Fruit fly (Drosophila melanogaster) whole organism, embryonic: ENCODE data around the gene CG34409.

ENCODE experiments used
- B-H2 ChIP-seq: fragments of 200-800 bp; sonication (Bioruptor generic); optimal IDR thresholded peaks from 2 replicates; lab custom pipeline; 2018; ENCODE audit warnings: missing biosample characterization, mild to moderate bottlenecking, missing genetic modification characterization
- CG10209 ChIP-seq: fragments of 200-800 bp; sonication (Bioruptor generic); optimal IDR thresholded peaks from 3 replicates; lab custom pipeline; 2017; ENCODE audit warnings: missing biosample characterization, mild to moderate bottlenecking, missing genetic modification characterization, missing genetic modification reagents
- CG10274 ChIP-seq: fragments of 200-800 bp; sonication (Bioruptor generic); optimal IDR thresholded peaks from 3 replicates; lab custom pipeline; 2017; ENCODE audit warnings: missing biosample characterization, mild to moderate bottlenecking, missing genetic modification characterization
- CG10654 ChIP-seq: fragments of 200-800 bp; sonication (Bioruptor generic); optimal IDR thresholded peaks from 2 replicates; lab custom pipeline; 2016; ENCODE audit warnings: missing biosample characterization, missing genetic modification characterization
- CG12071 ChIP-seq: fragments of 200-800 bp; sonication (Bioruptor generic); optimal IDR thresholded peaks from 3 replicates; lab custom pipeline; 2018; ENCODE audit warnings: missing biosample characterization, mild to moderate bottlenecking, missing genetic modification characterization
- CG13296 ChIP-seq: fragments of 200-800 bp; sonication (Bioruptor generic); optimal IDR thresholded peaks from 3 replicates; lab custom pipeline; 2018; ENCODE audit warnings: missing biosample characterization, mild to moderate bottlenecking, missing genetic modification characterization
- CG13894 ChIP-seq: fragments of 200-800 bp; sonication (Bioruptor generic); optimal IDR thresholded peaks from 3 replicates; lab custom pipeline; 2018; ENCODE audit warnings: missing biosample characterization, mild to moderate bottlenecking, missing genetic modification characterization, moderate library complexity
- CG15011 ChIP-seq: fragments of 200-800 bp; sonication (Bioruptor generic); optimal IDR thresholded peaks from 3 replicates; lab custom pipeline; 2018; ENCODE audit warnings: missing biosample characterization, mild to moderate bottlenecking, missing genetic modification characterization
- CG15696 ChIP-seq: fragments of 200-800 bp; sonication (Bioruptor generic); optimal IDR thresholded peaks from 2 replicates; lab custom pipeline; 2019; ENCODE audit warnings: missing biosample characterization, mild to moderate bottlenecking, missing genetic modification characterization, moderate library complexity
- CG1603 ChIP-seq: fragments of 200-800 bp; sonication (Bioruptor generic); optimal IDR thresholded peaks from 2 replicates; lab custom pipeline; 2019; ENCODE audit warnings: missing biosample characterization, mild to moderate bottlenecking, missing genetic modification characterization, moderate library complexity
- CG17359 ChIP-seq: fragments of 200-800 bp; sonication (Bioruptor generic); optimal IDR thresholded peaks from 3 replicates; lab custom pipeline; 2018; ENCODE audit warnings: missing biosample characterization, mild to moderate bottlenecking, missing genetic modification characterization, moderate library complexity
- CG18476 ChIP-seq: fragments of 200-800 bp; sonication (Bioruptor generic); optimal IDR thresholded peaks from 2 replicates; lab custom pipeline; 2016; ENCODE audit warnings: missing biosample characterization, mild to moderate bottlenecking, missing genetic modification characterization
- CG2875 ChIP-seq: fragments of 200-800 bp; sonication (Bioruptor generic); optimal IDR thresholded peaks from 2 replicates; lab custom pipeline; 2017; ENCODE audit warnings: missing biosample characterization, mild to moderate bottlenecking, missing genetic modification characterization, missing genetic modification reagents
- CG3065 ChIP-seq: fragments of 200-800 bp; sonication (Bioruptor generic); optimal IDR thresholded peaks from 2 replicates; lab custom pipeline; 2016; ENCODE audit warnings: missing biosample characterization, missing genetic modification characterization
- CG33213 ChIP-seq: fragments of 200-800 bp; sonication (Bioruptor generic); optimal IDR thresholded peaks from 3 replicates; lab custom pipeline; 2016; ENCODE audit warnings: missing biosample characterization, missing genetic modification characterization
- CG3995 ChIP-seq: fragments of 200-800 bp; sonication (Bioruptor generic); optimal IDR thresholded peaks from 3 replicates; lab custom pipeline; 2016; ENCODE audit warnings: missing biosample characterization, missing genetic modification characterization
- CG6854 ChIP-seq: fragments of 200-800 bp; sonication (Bioruptor generic); optimal IDR thresholded peaks from 3 replicates; lab custom pipeline; 2017; ENCODE audit warnings: missing biosample characterization, mild to moderate bottlenecking, missing genetic modification characterization
- CG7839 ChIP-seq: fragments of 200-800 bp; sonication (Bioruptor generic); optimal IDR thresholded peaks from 3 replicates; lab custom pipeline; 2018; ENCODE audit warnings: missing biosample characterization, mild to moderate bottlenecking, missing genetic modification characterization, moderate library complexity
- CG7987 ChIP-seq: fragments of 200-800 bp; sonication (Bioruptor generic); optimal IDR thresholded peaks from 2 replicates; lab custom pipeline; 2018; ENCODE audit warnings: missing biosample characterization, mild to moderate bottlenecking, missing genetic modification characterization, moderate library complexity
- CG8089 ChIP-seq: fragments of 200-800 bp; sonication (Bioruptor generic); optimal IDR thresholded peaks from 3 replicates; lab custom pipeline; 2016; ENCODE audit warnings: missing biosample characterization, missing genetic modification characterization
- CoRest ChIP-seq: fragments of 200-800 bp; sonication (Bioruptor generic); optimal IDR thresholded peaks from 3 replicates; lab custom pipeline; 2018; ENCODE audit warnings: missing biosample characterization, mild to moderate bottlenecking, missing genetic modification characterization, moderate library complexity
- Dll ChIP-seq: fragments of 200-800 bp; sonication (Bioruptor generic); IDR thresholded peaks from 4 replicates; pipeline ENCODE4 v1.3.6; 2022; ENCODE audit warnings: missing biosample characterization, missing genetic modification characterization; ENCODE audit not compliant: partially characterized antibody
- Dp ChIP-seq: fragments of 200-800 bp; sonication (Bioruptor generic); optimal IDR thresholded peaks from 2 replicates; lab custom pipeline; 2018; ENCODE audit warnings: missing biosample characterization, mild to moderate bottlenecking, missing genetic modification characterization, moderate library complexity
- HLH54F ChIP-seq: fragments of 200-800 bp; sonication (Bioruptor generic); optimal IDR thresholded peaks from 3 replicates; lab custom pipeline; 2016; ENCODE audit warnings: missing biosample characterization, missing genetic modification characterization
- Lpt ChIP-seq: fragments of >200 bp; optimal IDR thresholded peaks from 2 replicates; lab custom pipeline; 2018; ENCODE audit warnings: missing biosample characterization, missing genetic modification characterization
- Med ChIP-seq: fragments of 200-800 bp; sonication (Bioruptor generic); peaks from one replicate; lab custom pipeline; 2016; ENCODE audit warnings: missing biosample characterization, missing genetic modification characterization, mild to moderate bottlenecking, inconsistent platforms, moderate library complexity
- NC2β ChIP-seq: fragments of 200-800 bp; sonication (Bioruptor generic); optimal IDR thresholded peaks from 2 replicates; lab custom pipeline; 2016; ENCODE audit warnings: missing biosample characterization, missing genetic modification characterization
- Nf-YA ChIP-seq: fragments of 200-800 bp; sonication (Bioruptor generic); IDR thresholded peaks from 2 replicates; pipeline ENCODE4 v1.3.6; 2022; ENCODE audit warnings: missing biosample characterization, missing genetic modification characterization
- Oli ChIP-seq: fragments of 200-800 bp; sonication (Bioruptor generic); optimal IDR thresholded peaks from 2 replicates; lab custom pipeline; 2018; ENCODE audit warnings: missing biosample characterization, mild to moderate bottlenecking, missing genetic modification characterization, moderate library complexity
- Sry-β ChIP-seq: fragments of 200-800 bp; sonication (Bioruptor generic); optimal IDR thresholded peaks from 2 replicates; lab custom pipeline; 2018; ENCODE audit warnings: missing biosample characterization, mild to moderate bottlenecking, missing genetic modification characterization, moderate library complexity
- Taf1 ChIP-seq: fragments of 200-800 bp; sonication (Bioruptor generic); IDR thresholded peaks from 2 replicates; pipeline ENCODE4 v1.3.6; 2022; ENCODE audit warnings: missing biosample characterization, missing genetic modification characterization
- al ChIP-seq: fragments of 200-800 bp; sonication (Bioruptor generic); IDR thresholded peaks from 2 replicates; pipeline ENCODE4 v1.3.6; 2022; ENCODE audit warnings: missing biosample characterization, missing genetic modification characterization
- amos ChIP-seq: fragments of 200-800 bp; sonication (Bioruptor generic); IDR thresholded peaks from 2 replicates; pipeline ENCODE4 v1.3.6; 2022; ENCODE audit warnings: missing biosample characterization, missing genetic modification characterization; ENCODE audit not compliant: partially characterized antibody
- bcd ChIP-seq: fragments of 200-800 bp; sonication (Bioruptor generic); optimal IDR thresholded peaks from 2 replicates; lab custom pipeline; 2017; ENCODE audit warnings: missing biosample characterization, mild to moderate bottlenecking, missing genetic modification characterization
- cad ChIP-seq: fragments of >200 bp; optimal IDR thresholded peaks from 2 replicates; lab custom pipeline; 2017; ENCODE audit warnings: missing biosample characterization, missing genetic modification characterization
- cg ChIP-seq: fragments of 200-800 bp; sonication (Bioruptor generic); optimal IDR thresholded peaks from 3 replicates; lab custom pipeline; 2019; ENCODE audit warnings: missing biosample characterization, mild to moderate bottlenecking, missing genetic modification characterization, moderate library complexity
- chn ChIP-seq: fragments of 200-800 bp; sonication (Bioruptor generic); optimal IDR thresholded peaks from 2 replicates; lab custom pipeline; 2016; ENCODE audit warnings: missing biosample characterization, missing genetic modification characterization
- dysf ChIP-seq: fragments of 200-800 bp; sonication (Bioruptor generic); IDR thresholded peaks from 3 replicates; pipeline ENCODE4 v1.3.6; 2022; ENCODE audit warnings: missing biosample characterization, missing genetic modification characterization
- fru ChIP-seq: fragments of >200 bp; optimal IDR thresholded peaks from 2 replicates; lab custom pipeline; 2017
- h ChIP-seq: fragments of >200 bp; optimal IDR thresholded peaks from 2 replicates; lab custom pipeline; 2017
- lab ChIP-seq: fragments of 200-800 bp; sonication (Bioruptor generic); optimal IDR thresholded peaks from 3 replicates; lab custom pipeline; 2017; ENCODE audit warnings: missing biosample characterization, missing genetic modification characterization, mild to moderate bottlenecking, moderate library complexity, missing genetic modification reagents
- otp ChIP-seq: fragments of 200-800 bp; sonication (Bioruptor generic); IDR thresholded peaks from 3 replicates; pipeline ENCODE4, ENCODE4 v1.3.6; 2022; ENCODE audit warnings: missing biosample characterization, missing genetic modification characterization
- pros ChIP-seq: fragments of 200-800 bp; sonication (Bioruptor generic); optimal IDR thresholded peaks from 3 replicates; lab custom pipeline; 2019; ENCODE audit warnings: missing biosample characterization, mild to moderate bottlenecking, missing genetic modification characterization, moderate library complexity
- psq ChIP-seq: fragments of 200-800 bp; sonication (Bioruptor generic); optimal IDR thresholded peaks from 2 replicates; lab custom pipeline; 2017; ENCODE audit warnings: missing biosample characterization, missing genetic modification characterization
- sens-2 ChIP-seq: fragments of 200-800 bp; sonication (Bioruptor generic); IDR thresholded peaks from 2 replicates; pipeline ENCODE4 v1.3.6; 2022; ENCODE audit warnings: missing biosample characterization, missing genetic modification characterization
- trh ChIP-seq: fragments of 200-800 bp; sonication (Bioruptor generic); optimal IDR thresholded peaks from 2 replicates; lab custom pipeline; 2016; ENCODE audit warnings: missing biosample characterization, missing genetic modification characterization
- tup ChIP-seq: fragments of 200-800 bp; sonication (Bioruptor generic); optimal IDR thresholded peaks from 2 replicates; lab custom pipeline; 2016; ENCODE audit warnings: missing biosample characterization, mild to moderate bottlenecking, missing genetic modification characterization, moderate library complexity
- twi ChIP-seq: fragments of 200-800 bp; optimal IDR thresholded peaks from 2 replicates; lab custom pipeline; 2019; ENCODE audit warnings: missing biosample characterization, mild to moderate bottlenecking, missing genetic modification characterization, moderate library complexity
- wek ChIP-seq: fragments of 200-800 bp; sonication (Bioruptor generic); optimal IDR thresholded peaks from 3 replicates; lab custom pipeline; 2018; ENCODE audit warnings: missing biosample characterization, mild to moderate bottlenecking, missing genetic modification characterization, moderate library complexity
- wor ChIP-seq: fragments of 200-800 bp; sonication (Bioruptor generic); IDR thresholded peaks from 2 replicates; pipeline ENCODE4 v1.3.6; 2022; ENCODE audit warnings: missing biosample characterization, missing genetic modification characterization

Gene CG34409

DNA sequence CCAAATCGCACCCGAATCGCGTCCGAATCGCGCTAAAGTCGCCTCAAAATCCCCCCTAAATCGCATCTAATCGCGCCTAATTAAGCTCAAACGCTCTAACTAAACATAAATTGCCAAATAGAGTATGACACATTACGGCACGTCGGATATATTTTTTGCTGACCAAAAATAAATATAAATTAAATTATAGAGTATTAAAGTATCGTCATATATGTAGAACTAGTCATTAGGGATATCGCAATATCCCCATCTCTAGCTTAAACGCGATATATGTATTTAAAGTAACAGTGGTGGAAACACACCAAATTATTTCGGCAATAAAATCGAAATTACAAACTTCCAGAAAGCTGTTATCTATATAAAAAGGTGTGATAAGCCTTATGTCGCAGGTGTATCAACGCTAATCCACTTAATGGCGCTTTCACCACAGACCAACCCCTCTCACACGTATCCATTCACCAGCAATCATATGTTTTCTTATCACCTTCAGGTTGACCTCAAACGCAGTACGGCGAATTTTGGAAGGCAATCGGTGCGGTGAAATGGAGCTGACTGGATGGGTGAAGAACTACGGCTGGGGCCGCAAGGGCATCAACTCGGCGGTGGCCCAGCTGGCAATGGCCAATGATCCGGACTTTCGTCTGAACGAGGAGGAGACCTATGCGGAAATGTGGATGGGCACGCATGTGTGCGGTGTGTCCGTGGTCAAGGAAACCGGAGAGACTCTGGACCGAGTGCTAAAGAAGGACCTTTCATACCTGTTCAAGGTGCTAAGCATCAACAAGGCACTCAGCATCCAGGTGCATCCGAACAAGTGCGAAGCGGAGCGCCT is 13.4 kb upstream of the CG34409 start, which contains the start of gene Mpi (continued):
- TF ChIP-seq otp (GFP tag; lab: Robert Waterston, UW) (no peak), cad (GFP tag; lab: Kevin White, UChicago) (no peak), CG1603 (peak; percentile 60), CG10274 (GFP tag; lab: Kevin White, UChicago) (no peak), Dp (GFP tag; lab: Kevin White, UChicago) (peak; percentile 18), al (GFP tag; lab: Robert Waterston, UW) (no peak), CG15011 (no peak), CG17359 (peak; percentile 33), CG7839 (tag; lab: Kevin White, UChicago) (no peak), chn (GFP tag; lab: Kevin White, UChicago) (no peak), h (lab: Kevin White, UChicago) (no peak), CG2875 (GFP tag; lab: Kevin White, UChicago) (peak; percentile 14), Oli (tag; lab: Kevin White, UChicago) (no peak), B-H2 (GFP tag; lab: Kevin White, UChicago) (peak; percentile 36), CG13296 (GFP tag; lab: Kevin White, UChicago) (peak; percentile 29), pros (GFP tag; lab: Kevin White, UChicago) (no peak), sens-2 (GFP tag; lab: Robert Waterston, UW) (no peak), Med (peak; percentile 75), HLH54F (GFP tag; lab: Kevin White, UChicago) (no peak), CG10209 (no peak), dysf (peak; percentile 17; the same call in 1 of the 3 replicates), CG3995 (GFP tag; lab: Kevin White, UChicago) (peak; percentile 82), Sry-β (GFP tag; lab: Kevin White, UChicago) (no peak), CG3065 (GFP tag; lab: Kevin White, UChicago) (no peak), CG13894 (tag; lab: Kevin White, UChicago) (no peak), CG7987 (GFP tag; lab: Kevin White, UChicago) (peak; percentile 22), CG33213 (GFP tag; lab: Kevin White, UChicago) (no peak), NC2β (GFP tag; lab: Kevin White, UChicago) (no peak), Taf1 (GFP tag; lab: Robert Waterston, UW) (no peak), twi (tag; lab: Kevin White, UChicago) (no peak), cg (no peak), CoRest (peak; percentile 40), lab (GFP tag; lab: Kevin White, UChicago) (no peak), wor (GFP tag; lab: Robert Waterston, UW) (no peak), wek (GFP tag; lab: Kevin White, UChicago) (peak; percentile 12), CG18476 (GFP tag; lab: Kevin White, UChicago) (no peak), psq (no peak), tup (no peak), bcd (GFP tag; lab: Kevin White, UChicago) (no peak), CG6854 (peak; percentile 8), CG8089 (GFP tag; lab: Kevin White, UChicago) (no peak), CG15696 (peak; percentile 34), Dll (GFP tag; lab: Robert Waterston, UW) (peak; percentile 67), CG10654 (GFP tag; lab: Kevin White, UChicago) (no peak), trh (GFP tag; lab: Kevin White, UChicago) (no peak), Lpt (GFP tag; lab: Kevin White, UChicago) (no peak), amos (GFP tag; lab: Robert Waterston, UW) (peak; percentile 52; the same call in 1 of the 2 replicates), Nf-YA (GFP tag; lab: Robert Waterston, UW) (no peak), CG12071 (GFP tag; lab: Kevin White, UChicago) (no peak), fru (lab: Kevin White, UChicago) (no peak)
